Fruit fly (Drosophila melanogaster) whole organism, prepupa: ENCODE measurements around the gene CG7483.

Source experiments
- Blimp-1 ChIP-seq: fragments of 200-800 bp; sonication (Bioruptor generic); optimal IDR thresholded peaks from 3 replicates; lab custom pipeline; 2017; ENCODE audit warnings: missing biosample characterization, missing genetic modification characterization, mild to moderate bottlenecking, moderate library complexity, missing genetic modification reagents
- CG10631 ChIP-seq: fragments of 200-800 bp; sonication (Bioruptor generic); optimal IDR thresholded peaks from 2 replicates; lab custom pipeline; 2016; ENCODE audit warnings: missing biosample characterization, missing genetic modification characterization
- CG10669 ChIP-seq: fragments of 200-800 bp; sonication (Bioruptor generic); optimal IDR thresholded peaks from 3 replicates; lab custom pipeline; 2018; ENCODE audit warnings: missing biosample characterization, mild to moderate bottlenecking, missing genetic modification characterization, moderate library complexity
- CG11294 ChIP-seq: fragments of 200-800 bp; sonication (Bioruptor generic); IDR thresholded peaks from 2 replicates; pipeline ENCODE4 v1.3.6; 2022; ENCODE audit warnings: missing biosample characterization, missing genetic modification characterization
- CG11902 ChIP-seq: fragments of 200-800 bp; sonication (Bioruptor generic); optimal IDR thresholded peaks from 3 replicates; lab custom pipeline; 2016; ENCODE audit warnings: missing biosample characterization, missing genetic modification characterization
- CG15336 ChIP-seq: fragments of 200-800 bp; sonication (Bioruptor generic); IDR thresholded peaks from 2 replicates; pipeline ENCODE4 v1.3.6; 2022; ENCODE audit warnings: missing biosample characterization, missing genetic modification characterization
- CG1621 ChIP-seq: fragments of 200-800 bp; sonication (Bioruptor generic); optimal IDR thresholded peaks from 3 replicates; lab custom pipeline; 2018; ENCODE audit warnings: missing biosample characterization, mild to moderate bottlenecking, missing genetic modification characterization
- CG16779 ChIP-seq: fragments of 200-800 bp; sonication (Bioruptor generic); optimal IDR thresholded peaks from 3 replicates; lab custom pipeline; 2017; ENCODE audit warnings: missing biosample characterization, mild to moderate bottlenecking, missing genetic modification characterization
- CG34406 ChIP-seq: fragments of 200-800 bp; sonication (Bioruptor generic); optimal IDR thresholded peaks from 3 replicates; lab custom pipeline; 2016; ENCODE audit warnings: missing biosample characterization, missing genetic modification characterization
- CG4318 ChIP-seq: fragments of 200-800 bp; sonication (Bioruptor generic); optimal IDR thresholded peaks from 3 replicates; lab custom pipeline; 2017; ENCODE audit warnings: missing biosample characterization, mild to moderate bottlenecking, missing genetic modification characterization
- CG6163 ChIP-seq: fragments of 200-800 bp; sonication (Bioruptor generic); IDR thresholded peaks from 3 replicates; pipeline ENCODE4 v1.3.6; 2022; ENCODE audit warnings: missing biosample characterization, missing genetic modification characterization
- CG6276 ChIP-seq: fragments of 200-800 bp; sonication (Bioruptor generic); optimal IDR thresholded peaks from 2 replicates; lab custom pipeline; 2017; ENCODE audit warnings: missing biosample characterization, mild to moderate bottlenecking, missing genetic modification characterization
- CG6792 ChIP-seq: fragments of 200-800 bp; sonication (Bioruptor generic); optimal IDR thresholded peaks from 3 replicates; lab custom pipeline; 2016; ENCODE audit warnings: missing biosample characterization, missing genetic modification characterization
- CG6808 ChIP-seq: fragments of 200-800 bp; sonication (Bioruptor generic); optimal IDR thresholded peaks from 3 replicates; lab custom pipeline; 2017; ENCODE audit warnings: missing biosample characterization, missing genetic modification characterization, mild to moderate bottlenecking, moderate library complexity, missing genetic modification reagents
- CG6854 ChIP-seq: fragments of 200-800 bp; sonication (Bioruptor generic); optimal IDR thresholded peaks from 2 replicates; lab custom pipeline; 2017; ENCODE audit warnings: missing biosample characterization, mild to moderate bottlenecking, missing genetic modification characterization
- CG7368 ChIP-seq: fragments of 200-800 bp; sonication (Bioruptor generic); optimal IDR thresholded peaks from 3 replicates; lab custom pipeline; 2016; ENCODE audit warnings: missing biosample characterization, missing genetic modification characterization
- CG8119 ChIP-seq: fragments of 200-800 bp; sonication (Bioruptor generic); IDR thresholded peaks from 3 replicates; pipeline ENCODE4 v1.3.6; 2022; ENCODE audit warnings: missing biosample characterization, missing genetic modification characterization
- CG8319 ChIP-seq: fragments of 200-800 bp; sonication (Bioruptor generic); optimal IDR thresholded peaks from 3 replicates; lab custom pipeline; 2016; ENCODE audit warnings: missing biosample characterization, missing genetic modification characterization
- CG8632 ChIP-seq: fragments of 200-800 bp; sonication (Bioruptor generic); optimal IDR thresholded peaks from 3 replicates; lab custom pipeline; 2016; ENCODE audit warnings: missing biosample characterization, missing genetic modification characterization
- CG9139 ChIP-seq: fragments of 200-800 bp; sonication (Bioruptor generic); optimal IDR thresholded peaks from 3 replicates; lab custom pipeline; 2017; ENCODE audit warnings: missing biosample characterization, mild to moderate bottlenecking, missing genetic modification characterization
- Eip75B ChIP-seq: fragments of 200-800 bp; sonication (Bioruptor generic); optimal IDR thresholded peaks from 3 replicates; lab custom pipeline; 2016; ENCODE audit warnings: missing biosample characterization, missing genetic modification characterization
- Eip78C ChIP-seq: fragments of 200-800 bp; sonication (Bioruptor generic); peaks from one replicate; lab custom pipeline; 2016; ENCODE audit warnings: missing biosample characterization, missing genetic modification characterization
- Ets21C ChIP-seq: fragments of 200-800 bp; sonication (Bioruptor generic); optimal IDR thresholded peaks from 3 replicates; lab custom pipeline; 2016; ENCODE audit warnings: missing biosample characterization, missing genetic modification characterization
- Ets96B ChIP-seq: fragments of 200-800 bp; optimal IDR thresholded peaks from 2 replicates; lab custom pipeline; 2019; ENCODE audit warnings: missing biosample characterization, mild to moderate bottlenecking, missing genetic modification characterization, moderate library complexity
- Gug ChIP-seq: fragments of 200-800 bp; sonication (Bioruptor generic); IDR thresholded peaks from 2 replicates; pipeline ENCODE4 v1.3.6; 2022; ENCODE audit warnings: missing biosample characterization, missing genetic modification characterization
- Hr38 ChIP-seq: sonication (Bioruptor generic); optimal IDR thresholded peaks from 2 replicates; lab custom pipeline; 2016; ENCODE audit warnings: missing biosample characterization, missing genetic modification characterization
- Lpt ChIP-seq: fragments of 200-800 bp; sonication (Bioruptor generic); optimal IDR thresholded peaks from 3 replicates; lab custom pipeline; 2016; ENCODE audit warnings: missing biosample characterization, missing genetic modification characterization
- Sox102F ChIP-seq: fragments of 200-800 bp; sonication (Bioruptor generic); optimal IDR thresholded peaks from 2 replicates; lab custom pipeline; 2016; ENCODE audit warnings: missing biosample characterization, mild to moderate bottlenecking, missing genetic modification characterization
- Sox14 ChIP-seq: fragments of 200-800 bp; sonication (Bioruptor generic); optimal IDR thresholded peaks from 3 replicates; lab custom pipeline; 2016; ENCODE audit warnings: missing biosample characterization, missing genetic modification characterization
- cyc ChIP-seq: fragments of 200-800 bp; sonication (Bioruptor generic); optimal IDR thresholded peaks from 3 replicates; lab custom pipeline; 2016; ENCODE audit warnings: missing biosample characterization, missing genetic modification characterization
- dsx ChIP-seq: fragments of 200-800 bp; optimal IDR thresholded peaks from 3 replicates; lab custom pipeline; 2019; ENCODE audit warnings: missing biosample characterization, mild to moderate bottlenecking, missing genetic modification characterization, moderate library complexity; ENCODE audit not compliant: poor library complexity, severe bottlenecking
- eg ChIP-seq: fragments of 200-800 bp; sonication (Bioruptor generic); IDR thresholded peaks from 3 replicates; pipeline ENCODE4 v1.3.6; 2022; ENCODE audit warnings: missing biosample characterization, missing genetic modification characterization
- esn ChIP-seq: fragments of 200-800 bp; sonication (Bioruptor generic); optimal IDR thresholded peaks from 2 replicates; lab custom pipeline; 2016; ENCODE audit warnings: missing biosample characterization, mild to moderate bottlenecking, missing genetic modification characterization, moderate library complexity
- fd85E ChIP-seq: fragments of 200-800 bp; sonication (Bioruptor generic); optimal IDR thresholded peaks from 3 replicates; lab custom pipeline; 2016; ENCODE audit warnings: missing biosample characterization, missing genetic modification characterization
- fkh ChIP-seq: fragments of 200-800 bp; sonication (Bioruptor generic); optimal IDR thresholded peaks from 3 replicates; lab custom pipeline; 2017; ENCODE audit warnings: missing biosample characterization, mild to moderate bottlenecking, missing genetic modification characterization, moderate library complexity
- lz ChIP-seq: fragments of 200-800 bp; sonication (Bioruptor generic); optimal IDR thresholded peaks from 3 replicates; lab custom pipeline; 2016; ENCODE audit warnings: missing biosample characterization, missing genetic modification characterization
- net ChIP-seq: fragments of 200-800 bp; sonication (Bioruptor generic); optimal IDR thresholded peaks from 3 replicates; lab custom pipeline; 2016; ENCODE audit warnings: missing biosample characterization, missing genetic modification characterization
- pdm3 ChIP-seq: fragments of 200-800 bp; sonication (Bioruptor generic); optimal IDR thresholded peaks from 3 replicates; lab custom pipeline; 2016; ENCODE audit warnings: missing biosample characterization, missing genetic modification characterization
- salr ChIP-seq, 2 experiments: fragments of 200-800 bp; sonication (Bioruptor generic); optimal IDR thresholded peaks; 3 replicates each; lab custom pipeline; 2016 to 2018; ENCODE audit warnings: missing biosample characterization in 2 of 2, missing genetic modification characterization in 2 of 2, mild to moderate bottlenecking in 1 of 2
- spab ChIP-seq: fragments of 200-800 bp; sonication (Bioruptor generic); optimal IDR thresholded peaks from 2 replicates; lab custom pipeline; 2017; ENCODE audit warnings: missing biosample characterization, mild to moderate bottlenecking, missing genetic modification characterization, missing genetic modification reagents
- ss ChIP-seq, 2 experiments: fragments of 200-800 bp; sonication (Bioruptor generic); optimal IDR thresholded peaks; 2 replicates in 1 of 2; 3 replicates in 1 of 2; lab custom pipeline; 2017 to 2018; ENCODE audit warnings: mild to moderate bottlenecking in 2 of 2, missing biosample characterization in 2 of 2, missing genetic modification characterization in 2 of 2, moderate library complexity in 1 of 2
- svp ChIP-seq: fragments of 200-800 bp; sonication (Bioruptor generic); peaks from one replicate; lab custom pipeline; 2016; ENCODE audit warnings: missing biosample characterization, missing genetic modification characterization
- topi ChIP-seq: fragments of 200-800 bp; sonication (Bioruptor generic); optimal IDR thresholded peaks from 3 replicates; lab custom pipeline; 2016; ENCODE audit warnings: missing biosample characterization, missing genetic modification characterization
- vri ChIP-seq: fragments of 200-800 bp; sonication (Bioruptor generic); optimal IDR thresholded peaks from 3 replicates; lab custom pipeline; 2016; ENCODE audit warnings: missing biosample characterization, mild to moderate bottlenecking, missing genetic modification characterization

The CG7483 gene

dm6 chr3R:8277494-8278293, 35.3 kb upstream of the CG7483 start, which contains the start of gene ato:
TSS of gene ato (plus strand) at chr3R:8278052.
- TF ChIP-seq CG6854 (GFP tag; lab: Kevin White, UChicago) (no peak), CG10631 (GFP tag; lab: Kevin White, UChicago) (no peak), Hr38 (GFP tag; lab: Kevin White, UChicago) (no peak), CG4318 (GFP tag; lab: Kevin White, UChicago) (no peak), CG11294 (GFP tag; lab: Robert Waterston, UW) (no peak), CG6163 (GFP tag; lab: Robert Waterston, UW) (0 out of 3 replicates have a peak, but pooled peaks have one; percentile 18), ss (GFP tag; optimal IDR thresholded peaks at IDR 0.05; lab: Kevin White, UChicago) (peak in 1 of 2 experiments; percentile 5), Ets96B (tag; lab: Kevin White, UChicago) (no peak), vri (GFP tag; lab: Kevin White, UChicago) (no peak), Eip78C (GFP tag; lab: Kevin White, UChicago) (no peak), fkh (GFP tag; lab: Kevin White, UChicago) (no peak), CG8319 (GFP tag; lab: Kevin White, UChicago) (no peak)

dm6 chr3R:8279970-8280369, 33.0 kb upstream of the CG7483 start:
- TF ChIP-seq CG6163 (GFP tag; lab: Robert Waterston, UW) (no peak), svp (GFP tag; lab: Kevin White, UChicago) (peak; percentile 93), salr (GFP tag; optimal IDR thresholded peaks at IDR 0.05; lab: Kevin White, UChicago) (no peak), Sox14 (GFP tag; lab: Kevin White, UChicago) (no peak), Gug (no peak), CG16779 (tag; lab: Kevin White, UChicago) (no peak), CG6854 (GFP tag; lab: Kevin White, UChicago) (no peak), CG34406 (GFP tag; lab: Kevin White, UChicago) (no peak), esn (peak; percentile 16), CG10669 (GFP tag; lab: Kevin White, UChicago) (no peak), Eip78C (GFP tag; lab: Kevin White, UChicago) (peak; percentile 38), pdm3 (GFP tag; lab: Kevin White, UChicago) (no peak)

dm6 chr3R:8282727-8283126, 30.3 kb upstream of the CG7483 start:
- TF ChIP-seq CG16779 (tag; lab: Kevin White, UChicago) (no peak), CG6792 (GFP tag; lab: Kevin White, UChicago) (peak; percentile 4), net (GFP tag; lab: Kevin White, UChicago) (no peak), CG15336 (GFP tag; lab: Robert Waterston, UW) (no peak), CG1621 (tag; lab: Kevin White, UChicago) (no peak), CG11902 (GFP tag; lab: Kevin White, UChicago) (no peak), topi (GFP tag; lab: Kevin White, UChicago) (peak; percentile 45), CG6276 (GFP tag; lab: Kevin White, UChicago) (no peak), Eip78C (GFP tag; lab: Kevin White, UChicago) (peak; percentile 82), CG8319 (GFP tag; lab: Kevin White, UChicago) (no peak), dsx (no peak), cyc (GFP tag; lab: Kevin White, UChicago) (peak; percentile 19), spab (no peak), CG9139 (GFP tag; lab: Kevin White, UChicago) (no peak), salr (GFP tag; optimal IDR thresholded peaks at IDR 0.05; lab: Kevin White, UChicago) (no peak), Sox102F (peak; percentile 59), ss (GFP tag; optimal IDR thresholded peaks at IDR 0.05; lab: Kevin White, UChicago) (no peak), CG7368 (GFP tag; lab: Kevin White, UChicago) (no peak), Lpt (no peak), CG34406 (GFP tag; lab: Kevin White, UChicago) (peak; percentile 22), Ets21C (GFP tag; lab: Kevin White, UChicago) (peak; percentile 24), Blimp-1 (GFP tag; lab: Kevin White, UChicago) (peak; percentile 53), lz (GFP tag; lab: Kevin White, UChicago) (peak; percentile 27), Eip75B (GFP tag; lab: Kevin White, UChicago) (no peak), CG10669 (GFP tag; lab: Kevin White, UChicago) (no peak), fd85E (GFP tag; lab: Kevin White, UChicago) (no peak), CG8119 (GFP tag; lab: Robert Waterston, UW) (no peak), Gug (no peak), CG11294 (GFP tag; lab: Robert Waterston, UW) (no peak), CG4318 (GFP tag; lab: Kevin White, UChicago) (no peak), CG6808 (GFP tag; lab: Kevin White, UChicago) (no peak), CG10631 (GFP tag; lab: Kevin White, UChicago) (no peak), CG8632 (GFP tag; lab: Kevin White, UChicago) (no peak), eg (GFP tag; lab: Robert Waterston, UW) (no peak), svp (GFP tag; lab: Kevin White, UChicago) (peak; percentile 81)
